Worm (Caenorhabditis elegans) whole organism, late embryonic: ENCODE measurements around the gene coel-1.

Experiments used
- C08G9.2 ChIP-seq: sonication (generic microtip); optimal IDR thresholded peaks from 2 replicates; lab custom pipeline; 2016; ENCODE audit warnings: mild to moderate bottlenecking, missing genetic modification characterization, moderate library complexity, missing compliant biosample characterization
- F13H6.1 ChIP-seq: sonication (generic microtip); optimal IDR thresholded peaks from 2 replicates; lab custom pipeline; 2016; ENCODE audit warnings: missing genetic modification characterization, missing compliant biosample characterization
- K02D7.2 ChIP-seq: sonication (generic microtip); optimal IDR thresholded peaks from 2 replicates; lab custom pipeline; 2017; ENCODE audit warnings: mild to moderate bottlenecking, missing genetic modification characterization, missing compliant biosample characterization
- T23F11.4 ChIP-seq: fragments of 200-800 bp; sonication (Bioruptor generic); optimal IDR thresholded peaks from 2 replicates; lab custom pipeline; 2018; ENCODE audit warnings: mild to moderate bottlenecking, missing genetic modification characterization, missing compliant biosample characterization
- Y22D7AL.16 ChIP-seq: sonication (generic microtip); optimal IDR thresholded peaks from 2 replicates; lab custom pipeline; 2016; ENCODE audit warnings: missing genetic modification characterization, missing compliant biosample characterization
- ahr-1 ChIP-seq: sonication (generic microtip); optimal IDR thresholded peaks from 2 replicates; lab custom pipeline; 2016; ENCODE audit warnings: missing genetic modification characterization, missing compliant biosample characterization
- ama-1 ChIP-seq: fragments of 150-350 bp; optimal IDR thresholded peaks from 2 replicates; lab custom pipeline; 2014
- ceh-14 ChIP-seq: sonication (generic microtip); optimal IDR thresholded peaks from 2 replicates; lab custom pipeline; 2016; ENCODE audit warnings: missing genotype, missing genetic modification characterization, missing compliant biosample characterization
- ceh-18 ChIP-seq: sonication (generic microtip); optimal IDR thresholded peaks from 2 replicates; lab custom pipeline; 2016; ENCODE audit warnings: missing genetic modification characterization, missing compliant biosample characterization
- ceh-19 ChIP-seq: fragments of 200-800 bp; sonication (Bioruptor generic); optimal IDR thresholded peaks from 2 replicates; lab custom pipeline; 2018; ENCODE audit warnings: mild to moderate bottlenecking, missing genetic modification characterization, missing compliant biosample characterization
- ceh-2 ChIP-seq: sonication (generic microtip); optimal IDR thresholded peaks from 2 replicates; lab custom pipeline; 2016; ENCODE audit warnings: missing genotype, missing genetic modification characterization, missing compliant biosample characterization
- ceh-22 ChIP-seq: sonication (generic microtip); optimal IDR thresholded peaks from 2 replicates; lab custom pipeline; 2017; ENCODE audit warnings: missing biosample characterization, missing genetic modification characterization
- ceh-24 ChIP-seq: sonication (generic microtip); optimal IDR thresholded peaks from 2 replicates; lab custom pipeline; 2016; ENCODE audit warnings: mild to moderate bottlenecking, missing genetic modification characterization, missing compliant biosample characterization
- ceh-30 ChIP-seq: fragments of 150-350 bp; optimal IDR thresholded peaks from 2 replicates; lab custom pipeline; 2014; ENCODE audit warnings: missing biosample characterization, missing genetic modification characterization
- ceh-31 ChIP-seq: sonication (generic microtip); optimal IDR thresholded peaks from 2 replicates; lab custom pipeline; 2016; ENCODE audit warnings: missing genetic modification characterization, missing compliant biosample characterization
- ceh-6 ChIP-seq: fragments of 200-800 bp; sonication (Bioruptor generic); optimal IDR thresholded peaks from 2 replicates; lab custom pipeline; 2018; ENCODE audit warnings: mild to moderate bottlenecking, missing genetic modification characterization, missing compliant biosample characterization
- che-1 ChIP-seq: sonication (generic microtip); optimal IDR thresholded peaks from 2 replicates; lab custom pipeline; 2016; ENCODE audit warnings: mild to moderate bottlenecking, missing genetic modification characterization, missing compliant biosample characterization
- dmd-4 ChIP-seq: sonication (generic microtip); optimal IDR thresholded peaks from 2 replicates; lab custom pipeline; 2016; ENCODE audit warnings: borderline replicate concordance, missing genetic modification characterization, missing compliant biosample characterization
- dve-1 ChIP-seq: sonication (generic microtip); optimal IDR thresholded peaks from 2 replicates; lab custom pipeline; 2017; ENCODE audit warnings: antibody characterized with exemption, mild to moderate bottlenecking, missing genetic modification characterization, missing compliant biosample characterization
- elt-2 ChIP-seq: sonication (generic microtip); optimal IDR thresholded peaks from 2 replicates; lab custom pipeline; 2016; ENCODE audit warnings: missing genetic modification reagents, missing genetic modification characterization, missing compliant biosample characterization
- elt-4 ChIP-seq: sonication (generic microtip); optimal IDR thresholded peaks from 2 replicates; lab custom pipeline; 2016; ENCODE audit warnings: missing genetic modification characterization, missing compliant biosample characterization
- ets-4 ChIP-seq: sonication (generic microtip); optimal IDR thresholded peaks from 2 replicates; lab custom pipeline; 2016; ENCODE audit warnings: missing genetic modification characterization, missing compliant biosample characterization
- fax-1 ChIP-seq: sonication (generic microtip); optimal IDR thresholded peaks from 2 replicates; lab custom pipeline; 2016; ENCODE audit warnings: missing genotype, missing genetic modification characterization, missing compliant biosample characterization
- fkh-10 ChIP-seq: fragments of 150-350 bp; optimal IDR thresholded peaks from 2 replicates; lab custom pipeline; 2014; ENCODE audit warnings: missing biosample characterization, missing genetic modification reagents, missing genetic modification characterization
- gmeb-2 ChIP-seq: sonication (generic microtip); optimal IDR thresholded peaks from 2 replicates; lab custom pipeline; 2016; ENCODE audit warnings: missing genetic modification characterization, inconsistent platforms, missing compliant biosample characterization
- hlh-13 ChIP-seq: fragments of 200-800 bp; sonication (Bioruptor generic); optimal IDR thresholded peaks from 2 replicates; lab custom pipeline; 2018; ENCODE audit warnings: mild to moderate bottlenecking, missing genetic modification characterization, missing compliant biosample characterization
- hlh-15 ChIP-seq: sonication (generic microtip); optimal IDR thresholded peaks from 2 replicates; lab custom pipeline; 2016; ENCODE audit warnings: missing genetic modification characterization, missing compliant biosample characterization
- hlh-30 ChIP-seq: sonication (generic microtip); optimal IDR thresholded peaks from 2 replicates; lab custom pipeline; 2017; ENCODE audit warnings: antibody characterized with exemption, missing genetic modification characterization, missing compliant biosample characterization; ENCODE audit not compliant: insufficient read depth
- hlh-6 ChIP-seq: sonication (generic microtip); optimal IDR thresholded peaks from 2 replicates; lab custom pipeline; 2016; ENCODE audit warnings: missing genotype, missing genetic modification characterization, missing compliant biosample characterization
- lim-6 ChIP-seq: sonication (generic microtip); optimal IDR thresholded peaks from 2 replicates; lab custom pipeline; 2016; ENCODE audit warnings: missing genetic modification characterization, missing compliant biosample characterization
- lin-11 ChIP-seq: fragments of 200-800 bp; sonication (Bioruptor generic); optimal IDR thresholded peaks from 2 replicates; lab custom pipeline; 2018; ENCODE audit warnings: mild to moderate bottlenecking, missing genetic modification characterization, missing compliant biosample characterization
- mec-3 ChIP-seq: sonication (generic microtip); optimal IDR thresholded peaks from 2 replicates; lab custom pipeline; 2016; ENCODE audit warnings: borderline replicate concordance, missing genetic modification characterization, missing compliant biosample characterization
- nfya-1 ChIP-seq: sonication (generic microtip); optimal IDR thresholded peaks from 2 replicates; lab custom pipeline; 2017; ENCODE audit warnings: missing genetic modification characterization, mild to moderate bottlenecking, missing compliant biosample characterization, antibody characterized with exemption, moderate library complexity
- nhr-11 ChIP-seq: fragments of 150-350 bp; optimal IDR thresholded peaks from 2 replicates; lab custom pipeline; 2014; ENCODE audit warnings: missing biosample characterization, missing genetic modification characterization
- nhr-232 ChIP-seq: sonication (generic microtip); optimal IDR thresholded peaks from 2 replicates; lab custom pipeline; 2016; ENCODE audit warnings: missing genetic modification characterization, missing compliant biosample characterization
- odd-2 ChIP-seq: sonication (generic microtip); optimal IDR thresholded peaks from 2 replicates; lab custom pipeline; 2017; ENCODE audit warnings: antibody characterized with exemption, mild to moderate bottlenecking, missing genetic modification characterization, missing compliant biosample characterization
- pag-3 ChIP-seq: sonication (generic microtip); optimal IDR thresholded peaks from 2 replicates; lab custom pipeline; 2016; ENCODE audit warnings: missing compliant biosample characterization, missing genetic modification characterization, borderline replicate concordance
- pat-9 ChIP-seq: fragments of 200-800 bp; sonication (Bioruptor generic); optimal IDR thresholded peaks from 2 replicates; lab custom pipeline; 2018; ENCODE audit warnings: mild to moderate bottlenecking, missing genetic modification characterization, moderate library complexity, missing compliant biosample characterization
- pax-1 ChIP-seq: fragments of 150-350 bp; optimal IDR thresholded peaks from 2 replicates; lab custom pipeline; 2014; ENCODE audit warnings: missing biosample characterization, missing genetic modification characterization
- pha-2 ChIP-seq: sonication (generic microtip); optimal IDR thresholded peaks from 2 replicates; lab custom pipeline; 2017; ENCODE audit warnings: mild to moderate bottlenecking, missing genetic modification characterization, missing compliant biosample characterization
- pha-4 ChIP-seq: fragments of 150-350 bp; optimal IDR thresholded peaks from 2 replicates; lab custom pipeline; 2018; ENCODE audit warnings: missing biosample characterization, missing genetic modification reagents, missing genetic modification characterization
- pqm-1 ChIP-seq: sonication (generic microtip); optimal IDR thresholded peaks from 2 replicates; lab custom pipeline; 2016; ENCODE audit warnings: missing genetic modification characterization, missing compliant biosample characterization
- pros-1 ChIP-seq: fragments of 150-350 bp; optimal IDR thresholded peaks from 2 replicates; lab custom pipeline; 2014; ENCODE audit warnings: missing biosample characterization, missing genetic modification reagents, missing genetic modification characterization
- ref-2 ChIP-seq: sonication (generic microtip); optimal IDR thresholded peaks from 2 replicates; lab custom pipeline; 2016; ENCODE audit warnings: missing genetic modification characterization, missing compliant biosample characterization
- rnt-1 ChIP-seq: sonication (generic microtip); optimal IDR thresholded peaks from 2 replicates; lab custom pipeline; 2016; ENCODE audit warnings: missing genetic modification characterization, missing compliant biosample characterization
- sox-4 ChIP-seq: sonication (generic microtip); optimal IDR thresholded peaks from 2 replicates; lab custom pipeline; 2017; ENCODE audit warnings: mild to moderate bottlenecking, missing genetic modification characterization, inconsistent platforms, missing compliant biosample characterization
- syd-9 ChIP-seq: sonication (generic microtip); optimal IDR thresholded peaks from 2 replicates; lab custom pipeline; 2016; ENCODE audit warnings: mild to moderate bottlenecking, missing genetic modification characterization, moderate library complexity, missing compliant biosample characterization
- tbx-2 ChIP-seq: sonication (generic microtip); optimal IDR thresholded peaks from 2 replicates; lab custom pipeline; 2016; ENCODE audit warnings: missing genetic modification characterization, missing compliant biosample characterization
- tbx-7 ChIP-seq: sonication (generic microtip); optimal IDR thresholded peaks from 2 replicates; lab custom pipeline; 2016; ENCODE audit warnings: missing genotype, missing genetic modification characterization, missing compliant biosample characterization
- ttx-3 ChIP-seq: sonication (generic microtip); optimal IDR thresholded peaks from 2 replicates; lab custom pipeline; 2016; ENCODE audit warnings: missing genetic modification reagents, missing genetic modification characterization, missing compliant biosample characterization
- unc-3 ChIP-seq, 2 experiments: fragments of 200-800 bp in 1 of 2; sonication (Bioruptor generic) in 1 of 2; sonication (generic microtip) in 1 of 2; conservative IDR thresholded peaks in 1 of 2; optimal IDR thresholded peaks in 1 of 2; 2 replicates each; pipeline versions ENCODE4 v1.3.6 to Lab custom; 2016 to 2022; ENCODE audit warnings: missing compliant biosample characterization in 2 of 2, missing genetic modification characterization in 2 of 2, missing genetic modification reagents in 1 of 2
- unc-42 ChIP-seq: sonication (generic microtip); optimal IDR thresholded peaks from 2 replicates; lab custom pipeline; 2016; ENCODE audit warnings: missing genotype, missing genetic modification characterization, missing compliant biosample characterization
- unc-55 ChIP-seq: sonication (generic microtip); optimal IDR thresholded peaks from 2 replicates; lab custom pipeline; 2017; ENCODE audit warnings: missing biosample characterization, missing genetic modification reagents, missing genetic modification characterization

Gene coel-1

DNA sequence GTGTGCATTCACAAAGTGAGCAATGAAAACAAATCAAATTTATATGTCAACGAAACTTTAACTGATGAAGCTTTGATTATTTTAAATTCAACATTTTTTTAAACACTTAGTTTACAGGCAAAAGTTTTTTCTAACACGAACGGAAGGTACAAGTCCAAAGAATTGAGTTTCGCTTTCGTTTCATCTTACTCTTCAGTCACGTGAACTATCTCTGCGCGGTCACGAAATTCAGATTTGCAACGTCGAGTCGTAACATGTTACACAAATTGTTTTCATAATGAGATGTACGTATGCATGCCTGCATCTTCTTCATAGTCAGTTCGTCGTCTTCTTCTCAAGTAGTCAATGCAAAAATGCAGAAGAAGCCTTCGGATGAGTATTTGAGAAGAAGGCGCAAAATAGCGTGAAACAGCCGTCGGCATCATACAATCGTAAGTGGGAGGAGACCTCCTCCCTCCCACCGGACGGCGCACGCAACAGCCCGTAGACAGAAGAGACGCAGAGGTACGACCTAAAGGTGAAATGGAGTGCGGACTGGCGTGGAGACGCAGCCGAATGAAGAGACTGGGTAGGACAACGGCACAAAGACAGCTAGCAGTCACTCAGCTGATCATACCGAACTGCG, at the start of gene coel-1:
Gene coel-1, plus strand, starts transcription at position 381 of the 625 bp plus-strand sequence.
- TF ChIP-seq ama-1 (lab: Kevin White, UChicago) (no peak), ceh-18 (tag; lab: Kevin White, UChicago) (peak; percentile 67), sox-4 (tag; lab: Kevin White, UChicago) (no peak), gmeb-2 (no peak), K02D7.2 (tag; lab: Kevin White, UChicago) (no peak), pha-2 (no peak), rnt-1 (tag; lab: Kevin White, UChicago) (peak; percentile 43), ceh-31 (tag; lab: Kevin White, UChicago) (peak; percentile 85), hlh-15 (tag; lab: Kevin White, UChicago) (no peak), pros-1 (peak; percentile 39), ets-4 (tag; lab: Kevin White, UChicago) (no peak), ahr-1 (no peak), elt-4 (no peak), pha-4 (tag; lab: Kevin White, UChicago) (no peak), hlh-30 (tag; lab: Kevin White, UChicago) (peak; percentile 24), fkh-10 (peak; percentile 38), ceh-30 (tag; lab: Kevin White, UChicago) (no peak), fax-1 (tag; lab: Kevin White, UChicago) (no peak), elt-2 (tag; lab: Kevin White, UChicago) (no peak), pag-3 (tag; lab: Kevin White, UChicago) (no peak), odd-2 (no peak), unc-55 (GFP tag; lab: Kevin White, UChicago) (peak; percentile 26), ttx-3 (tag; lab: Kevin White, UChicago) (no peak), nhr-232 (tag; lab: Kevin White, UChicago) (no peak), che-1 (no peak), hlh-13 (no peak), T23F11.4 (no peak), mec-3 (tag; lab: Kevin White, UChicago) (no peak), lin-11 (no peak), nhr-11 (tag; lab: Kevin White, UChicago) (no peak), ceh-6 (GFP tag; lab: Kevin White, UChicago) (no peak), syd-9 (peak; percentile 53), ref-2 (tag; lab: Kevin White, UChicago) (peak; percentile 57), ceh-2 (tag; lab: Kevin White, UChicago) (no peak), dve-1 (tag; lab: Kevin White, UChicago) (no peak), ceh-22 (tag; lab: Kevin White, UChicago) (no peak), lim-6 (tag; lab: Kevin White, UChicago) (peak; percentile 5), ceh-19 (no peak), nfya-1 (tag; lab: Kevin White, UChicago) (peak; percentile 77), dmd-4 (tag; lab: Kevin White, UChicago) (no peak), F13H6.1 (tag; lab: Kevin White, UChicago) (peak; percentile 29), tbx-2 (peak; percentile 87), pqm-1 (tag; lab: Kevin White, UChicago) (no peak), hlh-6 (tag; lab: Kevin White, UChicago) (no peak), pax-1 (tag; lab: Kevin White, UChicago) (no peak), ceh-14 (tag; lab: Kevin White, UChicago) (no peak), ceh-24 (tag; lab: Kevin White, UChicago) (no peak), C08G9.2 (tag; lab: Kevin White, UChicago) (no peak), unc-42 (tag; lab: Kevin White, UChicago) (peak; percentile 52), Y22D7AL.16 (tag; lab: Kevin White, UChicago) (no peak), tbx-7 (tag; lab: Kevin White, UChicago) (no peak), pat-9 (tag; lab: Kevin White, UChicago) (no peak), unc-3 (GFP tag; conservative IDR thresholded peaks at IDR 0.05; lab: Robert Waterston, UW) (no peak), unc-3 (tag; optimal IDR thresholded peaks at IDR 0.05; lab: Kevin White, UChicago) (no peak)
